Worm (Caenorhabditis elegans) whole organism, mixed stage, embryonic: ENCODE measurements around the gene F21C10.6.

Experiments used
- ceh-43 ChIP-seq: fragments of 200-800 bp; sonication (Bioruptor generic); optimal IDR thresholded peaks from 2 replicates; lab custom pipeline; 2018; ENCODE audit warnings: mild to moderate bottlenecking, missing genetic modification characterization, moderate library complexity, missing compliant biosample characterization
- ces-1 ChIP-seq: fragments of 150-350 bp; optimal IDR thresholded peaks from 2 replicates; lab custom pipeline; 2014; ENCODE audit warnings: missing biosample characterization, missing genetic modification reagents, missing genetic modification characterization
- cnd-1 ChIP-seq: fragments of 200-800 bp; sonication (Bioruptor generic); optimal IDR thresholded peaks from 2 replicates; lab custom pipeline; 2018; ENCODE audit warnings: mild to moderate bottlenecking, missing genetic modification characterization, missing compliant biosample characterization
- flh-1 ChIP-seq: fragments of 200-800 bp; sonication (Bioruptor generic); optimal IDR thresholded peaks from 2 replicates; lab custom pipeline; 2018; ENCODE audit warnings: mild to moderate bottlenecking, missing genetic modification characterization, moderate library complexity, missing compliant biosample characterization
- lin-13 ChIP-seq: fragments of 150-350 bp; optimal IDR thresholded peaks from 2 replicates; lab custom pipeline; 2014; ENCODE audit warnings: missing biosample characterization, missing genetic modification characterization
- mep-1 ChIP-seq: fragments of 150-350 bp; optimal IDR thresholded peaks from 2 replicates; lab custom pipeline; 2017; ENCODE audit warnings: missing biosample characterization, missing genetic modification reagents, missing genetic modification characterization, inconsistent platforms
- nhr-12 ChIP-seq: fragments of 150-350 bp; optimal IDR thresholded peaks from 2 replicates; lab custom pipeline; 2014; ENCODE audit warnings: missing biosample characterization, missing genetic modification characterization
- nhr-2 ChIP-seq: fragments of 150-350 bp; optimal IDR thresholded peaks from 2 replicates; lab custom pipeline; 2014; ENCODE audit warnings: missing biosample characterization, missing genetic modification characterization
- nhr-237 ChIP-seq: fragments of 150-350 bp; optimal IDR thresholded peaks from 2 replicates; lab custom pipeline; 2014; ENCODE audit warnings: missing biosample characterization, missing genetic modification characterization
- snpc-4 ChIP-seq: fragments of 150-350 bp; optimal IDR thresholded peaks from 2 replicates; lab custom pipeline; 2014; ENCODE audit warnings: missing biosample characterization, missing genetic modification characterization
- unc-39 ChIP-seq: fragments of 150-350 bp; optimal IDR thresholded peaks from 2 replicates; lab custom pipeline; 2014; ENCODE audit warnings: missing biosample characterization, missing genetic modification characterization
- unc-62 ChIP-seq: fragments of 150-350 bp; optimal IDR thresholded peaks from 2 replicates; lab custom pipeline; 2014; ENCODE audit warnings: missing biosample characterization, missing genetic modification reagents, missing genetic modification characterization
- ztf-11 ChIP-seq: fragments of 150-350 bp; optimal IDR thresholded peaks from 2 replicates; lab custom pipeline; 2014; ENCODE audit warnings: missing biosample characterization, missing genetic modification characterization

DNA sequence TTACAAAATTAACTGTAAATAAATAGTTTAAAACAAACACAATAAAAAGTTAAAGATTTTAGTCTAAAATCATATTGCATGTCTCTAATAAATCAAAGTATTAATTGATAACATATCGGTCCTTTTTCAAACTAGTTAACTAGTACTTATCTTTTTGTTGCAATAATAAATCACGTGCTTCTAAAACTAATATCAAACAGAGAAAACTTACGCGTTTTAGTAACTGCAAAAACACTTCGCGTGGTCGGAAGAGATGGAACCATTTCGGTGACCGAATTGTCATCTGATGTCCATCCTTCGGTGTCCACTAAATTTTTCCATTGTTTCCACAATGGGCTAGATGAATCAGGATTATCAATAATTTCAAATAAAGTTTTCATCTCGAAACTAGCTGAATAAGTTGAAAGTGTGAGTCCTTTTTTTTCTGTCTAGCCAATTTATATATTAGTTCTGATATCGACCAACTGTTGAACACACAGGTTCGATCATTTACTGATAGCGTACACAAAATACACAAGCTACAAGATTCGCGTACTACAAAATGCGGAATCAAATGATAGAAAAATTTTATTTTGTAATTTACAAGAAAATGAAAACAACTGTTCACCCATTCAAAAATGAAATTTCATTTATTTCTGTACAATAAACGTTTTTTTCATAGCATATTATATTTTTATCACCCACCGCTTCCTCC lies 25.9 kb upstream of the F21C10.6 start, which contains the start of gene F21C10.9:
- TF ChIP-seq lin-13: no peak
- TF ChIP-seq flh-1 (GFP tag; lab: Kevin White, UChicago): no peak
- no peak for TF ChIP-seq nhr-12 (tag; lab: Kevin White, UChicago)
- no peak for TF ChIP-seq unc-39
- no peak for TF ChIP-seq snpc-4
- no peak for TF ChIP-seq ztf-11 (tag; lab: Kevin White, UChicago)
- no peak for TF ChIP-seq ces-1 (GFP tag; lab: Kevin White, UChicago)
- no peak for TF ChIP-seq mep-1
- no peak for TF ChIP-seq nhr-2 (tag; lab: Kevin White, UChicago)
- TF ChIP-seq ceh-43 (GFP tag; lab: Kevin White, UChicago): no peak
- no peak for TF ChIP-seq cnd-1 (tag; lab: Kevin White, UChicago)
- TF ChIP-seq unc-62 (GFP tag; lab: Kevin White, UChicago): no peak
- TF ChIP-seq nhr-237: no peak
